Fruit fly (Drosophila melanogaster) whole organism, wandering third instar larva: ENCODE results near the gene RagA-B.

ENCODE experiments used
- Dfd ChIP-seq: fragments of >200 bp; optimal IDR thresholded peaks from 2 replicates; lab custom pipeline; 2017; ENCODE audit warnings: missing biosample characterization, missing genetic modification characterization
- Myc ChIP-seq: fragments of >200 bp; optimal IDR thresholded peaks from 2 replicates; lab custom pipeline; 2017

DNA sequence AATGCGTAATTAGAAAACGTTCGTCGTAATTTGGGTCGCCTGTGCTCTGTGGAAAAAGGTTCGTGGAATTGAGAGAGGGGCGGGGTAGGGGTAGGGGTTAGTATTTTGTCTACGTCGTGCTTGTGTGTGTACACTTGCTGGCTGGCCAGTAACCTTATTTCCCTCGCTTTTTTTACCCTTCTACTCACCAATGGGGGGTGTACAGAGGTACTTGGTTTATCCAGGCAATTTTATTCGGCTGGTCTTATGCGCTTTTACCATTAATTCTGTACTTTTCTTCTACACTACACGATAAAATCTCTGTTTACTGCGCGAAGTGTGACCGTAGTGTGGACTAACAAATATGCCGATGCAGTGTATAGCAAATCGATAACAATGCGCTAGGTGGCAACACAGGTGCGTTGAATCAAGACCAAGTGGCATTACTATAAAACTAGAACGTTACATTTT, 35.6 kb upstream of the RagA-B start, which contains the start of gene tgo:
- TF ChIP-seq Myc (no peak), Dfd (GFP tag; lab: Kevin White, UChicago) (no peak)
